Fruit fly (Drosophila melanogaster) whole organism, embryonic: ENCODE results near the gene Bap111.

Experiments
- Atf6 ChIP-seq: fragments of 200-800 bp; sonication (Bioruptor generic); IDR thresholded peaks from 2 replicates; pipeline ENCODE4 v1.3.6; 2022; ENCODE audit warnings: missing biosample characterization, missing genetic modification characterization
- Bteb2 ChIP-seq: fragments of 200-800 bp; sonication (Bioruptor generic); optimal IDR thresholded peaks from 2 replicates; lab custom pipeline; 2016; ENCODE audit warnings: missing biosample characterization, missing genetic modification characterization
- CG10147 ChIP-seq: fragments of 200-800 bp; sonication (Bioruptor generic); optimal IDR thresholded peaks from 2 replicates; lab custom pipeline; 2019; ENCODE audit warnings: missing biosample characterization, mild to moderate bottlenecking, missing genetic modification characterization, moderate library complexity
- CG11696 ChIP-seq: fragments of 200-800 bp; sonication (Bioruptor generic); IDR thresholded peaks from 2 replicates; pipeline ENCODE4 v1.3.6; 2022; ENCODE audit warnings: missing biosample characterization, missing genetic modification characterization
- CG1233 ChIP-seq: fragments of 200-800 bp; sonication (Bioruptor generic); optimal IDR thresholded peaks from 4 replicates; lab custom pipeline; 2018; ENCODE audit warnings: missing biosample characterization, mild to moderate bottlenecking, missing genetic modification characterization
- CG14014 ChIP-seq: fragments of 200-800 bp; sonication (Bioruptor generic); IDR thresholded peaks from 2 replicates; pipeline ENCODE4 v1.3.6; 2022; ENCODE audit warnings: missing biosample characterization, missing genetic modification characterization
- CG15479 ChIP-seq: fragments of 200-800 bp; sonication (Bioruptor generic); optimal IDR thresholded peaks from 3 replicates; lab custom pipeline; 2019; ENCODE audit warnings: missing biosample characterization, mild to moderate bottlenecking, missing genetic modification characterization, moderate library complexity
- CG16815 ChIP-seq: fragments of 200-800 bp; sonication (Bioruptor generic); optimal IDR thresholded peaks from 3 replicates; lab custom pipeline; 2017; ENCODE audit warnings: missing biosample characterization, mild to moderate bottlenecking, missing genetic modification characterization
- CG17361 ChIP-seq: fragments of 200-800 bp; sonication (Bioruptor generic); IDR thresholded peaks from 3 replicates; pipeline ENCODE4 v1.3.6; 2022; ENCODE audit warnings: missing biosample characterization, missing genetic modification characterization
- CG17829 ChIP-seq: fragments of 200-800 bp; optimal IDR thresholded peaks from 2 replicates; lab custom pipeline; 2019; ENCODE audit warnings: missing biosample characterization, mild to moderate bottlenecking, missing genetic modification characterization, moderate library complexity
- CG18476 ChIP-seq: fragments of 200-800 bp; sonication (Bioruptor generic); optimal IDR thresholded peaks from 2 replicates; lab custom pipeline; 2016; ENCODE audit warnings: missing biosample characterization, mild to moderate bottlenecking, missing genetic modification characterization
- CG34224 ChIP-seq: fragments of 200-800 bp; sonication (Bioruptor generic); IDR thresholded peaks from 3 replicates; pipeline ENCODE4 v1.3.6; 2022; ENCODE audit warnings: missing biosample characterization, missing genetic modification characterization; ENCODE audit not compliant: partially characterized antibody
- CG6254 ChIP-seq: fragments of 200-800 bp; sonication (Bioruptor generic); optimal IDR thresholded peaks from 3 replicates; lab custom pipeline; 2017; ENCODE audit warnings: mild to moderate bottlenecking, missing biosample characterization, missing genetic modification reagents, missing genetic modification characterization
- CG7786 ChIP-seq: fragments of 200-800 bp; sonication (Bioruptor generic); optimal IDR thresholded peaks from 2 replicates; lab custom pipeline; 2016; ENCODE audit warnings: missing biosample characterization, missing genetic modification characterization
- CG7928 ChIP-seq: fragments of 200-800 bp; sonication (Bioruptor generic); optimal IDR thresholded peaks from 2 replicates; lab custom pipeline; 2017; ENCODE audit warnings: missing biosample characterization, mild to moderate bottlenecking, missing genetic modification characterization
- CG9609 ChIP-seq: fragments of 200-800 bp; sonication (Bioruptor generic); optimal IDR thresholded peaks from 3 replicates; lab custom pipeline; 2016; ENCODE audit warnings: missing biosample characterization, missing genetic modification characterization
- CHES-1-like ChIP-seq: fragments of 200-800 bp; sonication (Bioruptor generic); optimal IDR thresholded peaks from 2 replicates; lab custom pipeline; 2016; ENCODE audit warnings: missing biosample characterization, missing genetic modification characterization
- Camta ChIP-seq: fragments of 200-800 bp; sonication (Bioruptor generic); optimal IDR thresholded peaks from 2 replicates; lab custom pipeline; 2016; ENCODE audit warnings: missing biosample characterization, missing genetic modification characterization
- D19A ChIP-seq: fragments of 200-800 bp; optimal IDR thresholded peaks from 3 replicates; lab custom pipeline; 2019; ENCODE audit warnings: missing biosample characterization, mild to moderate bottlenecking, missing genetic modification characterization, moderate library complexity
- D19B ChIP-seq: fragments of 200-800 bp; sonication (Bioruptor generic); optimal IDR thresholded peaks from 2 replicates; lab custom pipeline; 2017; ENCODE audit warnings: missing biosample characterization, mild to moderate bottlenecking, missing genetic modification characterization
- Dad ChIP-seq: fragments of 200-800 bp; sonication (Bioruptor generic); optimal IDR thresholded peaks from 3 replicates; lab custom pipeline; 2016; ENCODE audit warnings: missing biosample characterization, missing genetic modification characterization
- Deaf1 ChIP-seq: fragments of 200-800 bp; optimal IDR thresholded peaks from 3 replicates; lab custom pipeline; 2019; ENCODE audit warnings: missing biosample characterization, mild to moderate bottlenecking, missing genetic modification characterization, moderate library complexity
- Dek ChIP-seq: fragments of 200-800 bp; sonication (Bioruptor generic); optimal IDR thresholded peaks from 3 replicates; lab custom pipeline; 2019; ENCODE audit warnings: missing biosample characterization, mild to moderate bottlenecking, missing genetic modification characterization, moderate library complexity
- Gsc ChIP-seq: fragments of 200-800 bp; sonication (Bioruptor generic); IDR thresholded peaks from 2 replicates; pipeline ENCODE4 v1.3.6; 2022; ENCODE audit warnings: missing biosample characterization, missing genetic modification characterization
- Mrtf ChIP-seq: fragments of 200-800 bp; sonication (Bioruptor generic); IDR thresholded peaks from 3 replicates; pipeline ENCODE4 v1.3.6; 2022; ENCODE audit warnings: missing biosample characterization, missing genetic modification characterization
- Myb ChIP-seq: fragments of 200-800 bp; sonication (Bioruptor generic); optimal IDR thresholded peaks from 2 replicates; lab custom pipeline; 2016; ENCODE audit warnings: missing biosample characterization, missing genetic modification characterization
- Optix ChIP-seq: fragments of 200-800 bp; sonication (Bioruptor generic); IDR thresholded peaks from 3 replicates; pipeline ENCODE4 v1.3.6; 2022; ENCODE audit warnings: missing biosample characterization, missing genetic modification characterization
- Six4 ChIP-seq: fragments of 200-800 bp; sonication (Bioruptor generic); optimal IDR thresholded peaks from 2 replicates; lab custom pipeline; 2016; ENCODE audit warnings: missing biosample characterization, missing genetic modification characterization
- ap ChIP-seq: fragments of 200-800 bp; sonication (Bioruptor generic); IDR thresholded peaks from 2 replicates; pipeline ENCODE4 v1.3.6; 2022; ENCODE audit warnings: missing biosample characterization, missing genetic modification characterization
- ato ChIP-seq: fragments of 200-800 bp; sonication (Bioruptor generic); IDR thresholded peaks from 2 replicates; pipeline ENCODE4 v1.3.6; 2022; ENCODE audit warnings: missing biosample characterization, missing genetic modification characterization; ENCODE audit not compliant: partially characterized antibody
- bcd ChIP-seq: fragments of 200-800 bp; sonication (Bioruptor generic); optimal IDR thresholded peaks from 2 replicates; lab custom pipeline; 2017; ENCODE audit warnings: missing biosample characterization, mild to moderate bottlenecking, missing genetic modification characterization
- bigmax ChIP-seq: fragments of 200-800 bp; sonication (Bioruptor generic); optimal IDR thresholded peaks from 2 replicates; lab custom pipeline; 2018; ENCODE audit warnings: missing biosample characterization, mild to moderate bottlenecking, missing genetic modification characterization
- br ChIP-seq: fragments of >200 bp; optimal IDR thresholded peaks from 2 replicates; lab custom pipeline; 2017
- croc ChIP-seq: fragments of 200-800 bp; sonication (Bioruptor generic); conservative IDR thresholded peaks from 3 replicates; pipeline ENCODE4 v1.3.6; 2022; ENCODE audit warnings: missing biosample characterization, missing genetic modification characterization
- dati ChIP-seq: fragments of 200-800 bp; sonication (Bioruptor generic); IDR thresholded peaks from 2 replicates; pipeline ENCODE4 v1.3.6; 2022; ENCODE audit warnings: missing biosample characterization, missing genetic modification characterization
- gem ChIP-seq: fragments of 200-800 bp; sonication (Bioruptor generic); optimal IDR thresholded peaks from 2 replicates; lab custom pipeline; 2019; ENCODE audit warnings: missing biosample characterization, mild to moderate bottlenecking, missing genetic modification characterization, moderate library complexity
- grau ChIP-seq: fragments of 200-800 bp; optimal IDR thresholded peaks from 3 replicates; lab custom pipeline; 2019; ENCODE audit warnings: missing biosample characterization, mild to moderate bottlenecking, missing genetic modification characterization, moderate library complexity
- gsb ChIP-seq: fragments of 200-800 bp; sonication (Bioruptor generic); IDR thresholded peaks from 2 replicates; pipeline ENCODE4 v1.3.6; 2022; ENCODE audit warnings: missing biosample characterization, missing genetic modification characterization
- gt ChIP-seq: fragments of 200-800 bp; sonication (Bioruptor generic); IDR thresholded peaks from 2 replicates; pipeline ENCODE4 v1.3.6; 2022; ENCODE audit warnings: missing biosample characterization, missing genetic modification characterization
- h ChIP-seq: fragments of >200 bp; optimal IDR thresholded peaks from 2 replicates; lab custom pipeline; 2017
- ham ChIP-seq: fragments of 200-800 bp; sonication (Bioruptor generic); IDR thresholded peaks from 2 replicates; pipeline ENCODE4 v1.3.6; 2022; ENCODE audit warnings: missing biosample characterization, missing genetic modification characterization
- hb ChIP-seq: fragments of 200-800 bp; sonication (Bioruptor generic); IDR thresholded peaks from 3 replicates; pipeline ENCODE4 v1.3.6; 2022; ENCODE audit warnings: missing biosample characterization, missing genetic modification characterization; ENCODE audit not compliant: partially characterized antibody
- jigr1 ChIP-seq: fragments of 200-800 bp; sonication (Bioruptor generic); IDR thresholded peaks from 3 replicates; pipeline ENCODE4 v1.3.6; 2022; ENCODE audit warnings: missing biosample characterization, missing genetic modification characterization
- maf-S ChIP-seq: fragments of 200-800 bp; sonication (Bioruptor generic); optimal IDR thresholded peaks from 2 replicates; lab custom pipeline; 2016; ENCODE audit warnings: missing biosample characterization, missing genetic modification characterization
- nerfin-1 ChIP-seq: fragments of 200-800 bp; sonication (Bioruptor generic); optimal IDR thresholded peaks from 3 replicates; lab custom pipeline; 2019; ENCODE audit warnings: missing biosample characterization, mild to moderate bottlenecking, missing genetic modification characterization, moderate library complexity
- peb ChIP-seq: fragments of 200-800 bp; sonication (Bioruptor generic); IDR thresholded peaks from 2 replicates; pipeline ENCODE4 v1.3.6; 2022; ENCODE audit warnings: missing biosample characterization, missing genetic modification characterization
- psq ChIP-seq: fragments of 200-800 bp; sonication (Bioruptor generic); optimal IDR thresholded peaks from 2 replicates; lab custom pipeline; 2017; ENCODE audit warnings: missing biosample characterization, missing genetic modification characterization
- run ChIP-seq: fragments of 200-800 bp; sonication (Bioruptor generic); optimal IDR thresholded peaks from 3 replicates; lab custom pipeline; 2018; ENCODE audit warnings: missing biosample characterization, mild to moderate bottlenecking, missing genetic modification characterization
- sna ChIP-seq: fragments of 200-800 bp; sonication (Bioruptor generic); IDR thresholded peaks from 2 replicates; pipeline ENCODE4 v1.3.6; 2022; ENCODE audit warnings: missing biosample characterization, missing genetic modification characterization; ENCODE audit not compliant: partially characterized antibody
- trem ChIP-seq: fragments of 200-800 bp; optimal IDR thresholded peaks from 3 replicates; lab custom pipeline; 2019; ENCODE audit warnings: missing biosample characterization, mild to moderate bottlenecking, missing genetic modification characterization, moderate library complexity
- wek ChIP-seq: fragments of 200-800 bp; sonication (Bioruptor generic); optimal IDR thresholded peaks from 3 replicates; lab custom pipeline; 2018; ENCODE audit warnings: missing biosample characterization, mild to moderate bottlenecking, missing genetic modification characterization, moderate library complexity
- zfh2 ChIP-seq: fragments of 200-800 bp; sonication (Bioruptor generic); optimal IDR thresholded peaks from 2 replicates; lab custom pipeline; 2016; ENCODE audit warnings: missing biosample characterization, missing genetic modification characterization

Gene Bap111

dm6 chrX:9196362-9196761 is 47.3 kb downstream of the Bap111 start, which contains the start of gene CG12118 (continued):
- TF ChIP-seq gsb (GFP tag; lab: Robert Waterston, UW) = peak; percentile 33; the same call in 1 of the 2 replicates
- peak; percentile 7 for TF ChIP-seq CG9609
- no peak for TF ChIP-seq Gsc (GFP tag; lab: Robert Waterston, UW)
- TF ChIP-seq Bteb2 (GFP tag; lab: Kevin White, UChicago) = peak; percentile 76
- no peak for TF ChIP-seq Dad (GFP tag; lab: Kevin White, UChicago)
- TF ChIP-seq br = no peak
- TF ChIP-seq dati = no peak
- TF ChIP-seq Atf6 (GFP tag; lab: Robert Waterston, UW) = peak; percentile 79
- peak; percentile 14 for TF ChIP-seq Camta (GFP tag; lab: Kevin White, UChicago)
- peak; percentile 59 for TF ChIP-seq CG1233 (GFP tag; lab: Kevin White, UChicago)
- peak; percentile 32 for TF ChIP-seq maf-S
- TF ChIP-seq ham (GFP tag; lab: Robert Waterston, UW) = peak; percentile 33; the same call in 1 of the 2 replicates
- peak; percentile 74 for TF ChIP-seq CG17829 (tag; lab: Kevin White, UChicago)
- no peak for TF ChIP-seq gt (GFP tag; lab: Robert Waterston, UW)
- TF ChIP-seq Mrtf (GFP tag; lab: Robert Waterston, UW) = no peak
- TF ChIP-seq CG15479 (GFP tag; lab: Kevin White, UChicago) = no peak
- no peak for TF ChIP-seq bigmax (GFP tag; lab: Kevin White, UChicago)
- TF ChIP-seq Deaf1 = peak; percentile 36
- peak; percentile 80 for TF ChIP-seq CG17361 (GFP tag; lab: Robert Waterston, UW)
- TF ChIP-seq peb (GFP tag; lab: Robert Waterston, UW) = peak; percentile 38; the same call in 1 of the 2 replicates
- TF ChIP-seq zfh2 (GFP tag; lab: Kevin White, UChicago) = peak; percentile 69
- peak; percentile 30 for TF ChIP-seq Myb (GFP tag; lab: Kevin White, UChicago)
- TF ChIP-seq ap (GFP tag; lab: Robert Waterston, UW) = peak; percentile 61; the same call in 1 of the 2 replicates
- TF ChIP-seq Dek = peak; percentile 62
- TF ChIP-seq CG7928 = peak; percentile 22
- TF ChIP-seq CG10147 (GFP tag; lab: Kevin White, UChicago) = peak; percentile 69
- TF ChIP-seq CG16815 (GFP tag; lab: Kevin White, UChicago) = peak; percentile 55
- no peak for TF ChIP-seq wek (GFP tag; lab: Kevin White, UChicago)
- TF ChIP-seq trem (tag; lab: Kevin White, UChicago) = peak; percentile 73
- peak; percentile 63 for TF ChIP-seq D19A (tag; lab: Kevin White, UChicago)
- peak; percentile 52; the same call in 1 of the 2 replicates for TF ChIP-seq CG14014 (GFP tag; lab: Robert Waterston, UW)
- TF ChIP-seq CG34224 (GFP tag; lab: Robert Waterston, UW) = peak; percentile 91
- TF ChIP-seq CG11696 (GFP tag; lab: Robert Waterston, UW) = no peak
- TF ChIP-seq gem = peak; percentile 91
- TF ChIP-seq psq = peak; percentile 30
- peak; percentile 72 for TF ChIP-seq Six4
- peak; percentile 95 for TF ChIP-seq sna
- TF ChIP-seq CG6254 (GFP tag; lab: Kevin White, UChicago) = peak; percentile 41
- peak; percentile 59 for TF ChIP-seq nerfin-1
- TF ChIP-seq bcd = peak; percentile 58
- peak; percentile 15 for TF ChIP-seq CHES-1-like (GFP tag; lab: Kevin White, UChicago)
- peak; percentile 67 for TF ChIP-seq grau (tag; lab: Kevin White, UChicago)
- TF ChIP-seq CG18476 (GFP tag; lab: Kevin White, UChicago) = peak; percentile 73
- no peak for TF ChIP-seq run
- TF ChIP-seq jigr1 (GFP tag; lab: Robert Waterston, UW) = no peak
- TF ChIP-seq croc (GFP tag; lab: Robert Waterston, UW) = peak; percentile 39; the same call in 2 of the 3 replicates
- no peak for TF ChIP-seq Optix (GFP tag; lab: Robert Waterston, UW)
- TF ChIP-seq D19B (GFP tag; lab: Kevin White, UChicago) = no peak
- TF ChIP-seq ato = peak; percentile 65
- no peak for TF ChIP-seq h
- TF ChIP-seq hb (GFP tag; lab: Robert Waterston, UW) = peak; percentile 84
- peak; percentile 20 for TF ChIP-seq CG7786 (GFP tag; lab: Kevin White, UChicago)
